Worm (Caenorhabditis elegans) whole organism, midembryonic: ENCODE results near the gene R04F11.2.

ENCODE experiments used
- flt-1 ChIP-seq: fragments of 200-800 bp; sonication (Bioruptor generic); IDR thresholded peaks from 2 replicates; pipeline ENCODE4 v1.3.6; 2022; ENCODE audit warnings: missing genetic modification characterization, missing compliant biosample characterization
- klf-2 ChIP-seq: fragments of 200-800 bp; sonication (Bioruptor generic); conservative IDR thresholded peaks from 2 replicates; pipeline ENCODE4 v1.3.6; 2022; ENCODE audit warnings: missing genetic modification reagents, missing genetic modification characterization, missing compliant biosample characterization
- ztf-23 ChIP-seq: fragments of 200-800 bp; sonication (Bioruptor generic); IDR thresholded peaks from 2 replicates; pipeline ENCODE4 v1.3.6; 2022; ENCODE audit warnings: missing genetic modification reagents, missing genetic modification characterization, missing compliant biosample characterization
- ztf-29 ChIP-seq: fragments of 200-800 bp; sonication (Bioruptor generic); IDR thresholded peaks from 2 replicates; pipeline ENCODE4 v1.3.6; 2022; ENCODE audit warnings: missing genetic modification reagents, missing genetic modification characterization, missing compliant biosample characterization

- no peak for TF ChIP-seq klf-2 (GFP tag; lab: Robert Waterston, UW)
- TF ChIP-seq ztf-29 (GFP tag; lab: Robert Waterston, UW): no peak
- no peak for TF ChIP-seq flt-1
- TF ChIP-seq ztf-23 (GFP tag; lab: Robert Waterston, UW): no peak
Measured at ce11 chrV:12310256-12310655, 7.9 kb upstream of the R04F11.2 start, which contains the start of gene hpo-30.
